Fruit fly (Drosophila melanogaster): ENCODE results near the gene CG13297.

DNA sequence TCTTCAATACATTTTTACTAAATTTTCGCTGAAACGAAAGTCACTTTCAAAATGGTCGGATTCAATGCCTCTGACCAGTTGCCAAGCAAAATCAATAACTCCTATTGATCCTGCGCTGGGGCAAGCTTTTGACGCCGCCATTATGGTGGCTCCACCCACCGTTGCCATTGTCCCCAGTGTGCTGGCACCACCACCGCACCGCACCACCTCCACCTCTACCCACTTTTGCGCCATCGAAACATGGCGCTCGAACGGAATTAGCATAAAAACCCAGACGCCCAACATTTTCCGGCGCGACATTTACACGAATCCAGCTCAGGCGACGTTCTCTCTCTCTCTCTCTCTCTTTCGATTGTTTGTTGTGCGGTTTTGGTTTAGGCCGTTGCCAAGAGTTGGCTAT, 40.3 kb downstream of the CG13297 start:
- TF ChIP-seq Myc (optimal IDR thresholded peaks at IDR 0.05) (no peak), insv (optimal IDR thresholded peaks at IDR 0.05) (no peak), ttk (optimal IDR thresholded peaks at IDR 0.05) (no peak)
